Fruit fly (Drosophila melanogaster): ENCODE results near the gene obst-A.
A peak's percentile ranks its signal among the peaks of the same experiment; 100 is the strongest.

obst-A gene

dm6 chrX:20251069-20251468, 11.4 kb downstream of the obst-A start, which contains the start of the genes CG17068 and Rab10 (continued):
- no peak for TF ChIP-seq nau (GFP tag; optimal IDR thresholded peaks at IDR 0.05)
- peak in 1 of 2 experiments; percentile 8 for TF ChIP-seq tll (GFP tag; optimal IDR thresholded peaks at IDR 0.05)
- no peak for TF ChIP-seq tx (GFP tag; optimal IDR thresholded peaks at IDR 0.05)
- TF ChIP-seq sna (GFP tag; IDR thresholded peaks at IDR 0.05; ENCODE audit: partially characterized antibody), result peak; percentile 88
- TF ChIP-seq CG11085 (GFP tag; IDR thresholded peaks at IDR 0.05), result no peak
- TF ChIP-seq CoRest (tag; optimal IDR thresholded peaks at IDR 0.05), result peak; percentile 7
- TF ChIP-seq vvl (GFP tag; IDR thresholded peaks at IDR 0.05), result no peak
- no peak for TF ChIP-seq Fer1 (GFP tag; optimal IDR thresholded peaks at IDR 0.05)
- no peak for TF ChIP-seq CG14965 (GFP tag; optimal IDR thresholded peaks at IDR 0.05; ENCODE audit: borderline replicate concordance)
- TF ChIP-seq CG17912 (GFP tag; optimal IDR thresholded peaks at IDR 0.05), result no peak
- TF ChIP-seq CG1233 (GFP tag; optimal IDR thresholded peaks at IDR 0.05), result no peak
- TF ChIP-seq Xbp1 (GFP tag; optimal IDR thresholded peaks at IDR 0.05), result peak; percentile 14
- no peak for TF ChIP-seq CG9609 (GFP tag; optimal IDR thresholded peaks at IDR 0.05)
- peak; percentile 22 for TF ChIP-seq Myb (GFP tag; optimal IDR thresholded peaks at IDR 0.05)
- peak; percentile 19 for TF ChIP-seq HmgZ (tag; optimal IDR thresholded peaks at IDR 0.05)
- no peak for TF ChIP-seq crc (GFP tag; optimal IDR thresholded peaks at IDR 0.05)
- TF ChIP-seq unc-4 (GFP tag; IDR thresholded peaks at IDR 0.05; ENCODE audit: partially characterized antibody), result peak; percentile 94
- TF ChIP-seq pfk (GFP tag; optimal IDR thresholded peaks at IDR 0.05), result no peak
- no peak for TF ChIP-seq tin (GFP tag; optimal IDR thresholded peaks at IDR 0.05)
- peak; percentile 84 for TF ChIP-seq tna (GFP tag; IDR thresholded peaks at IDR 0.05; ENCODE audit: partially characterized antibody)
- TF ChIP-seq cas (GFP tag; IDR thresholded peaks at IDR 0.05), result no peak
- peak; percentile 0 for TF ChIP-seq scrt (GFP tag; optimal IDR thresholded peaks at IDR 0.05)
- TF ChIP-seq Sox102F (GFP tag; optimal IDR thresholded peaks at IDR 0.05), result no peak
- TF ChIP-seq toy (GFP tag; IDR thresholded peaks at IDR 0.05), result no peak
- no peak for TF ChIP-seq run (tag; optimal IDR thresholded peaks at IDR 0.05)
- TF ChIP-seq tgo (GFP tag; IDR thresholded peaks at IDR 0.05), result no peak
- TF ChIP-seq gfzf (GFP tag; optimal IDR thresholded peaks at IDR 0.05), result peak; percentile 32
- TF ChIP-seq CG8281 (tag; optimal IDR thresholded peaks at IDR 0.05), result no peak
- TF ChIP-seq schlank (tag; optimal IDR thresholded peaks at IDR 0.05), result no peak
- TF ChIP-seq Kr (GFP tag; optimal IDR thresholded peaks at IDR 0.05), result no peak
- TF ChIP-seq Hsf (GFP tag; optimal IDR thresholded peaks at IDR 0.05), result peak; percentile 8
- no peak for TF ChIP-seq Doc2 (GFP tag; IDR thresholded peaks at IDR 0.05)
- no peak for TF ChIP-seq Oli (tag; optimal IDR thresholded peaks at IDR 0.05)
- peak; percentile 46; the same call in 2 of the 3 replicates for TF ChIP-seq row (GFP tag; IDR thresholded peaks at IDR 0.05)
- no peak for TF ChIP-seq sr (GFP tag; IDR thresholded peaks at IDR 0.05)
- TF ChIP-seq CG16815 (GFP tag; optimal IDR thresholded peaks at IDR 0.05), result no peak
- no peak for TF ChIP-seq dmrt99B (tag; optimal IDR thresholded peaks at IDR 0.05)
- TF ChIP-seq CG4730 (GFP tag; IDR thresholded peaks at IDR 0.05), result no peak
- TF ChIP-seq Poxn (GFP tag; IDR thresholded peaks at IDR 0.05), result no peak
- TF ChIP-seq bsh (GFP tag; optimal IDR thresholded peaks at IDR 0.05), result no peak
- no peak for TF ChIP-seq Ets65A (GFP tag)
- TF ChIP-seq CG1832 (GFP tag; optimal IDR thresholded peaks at IDR 0.05), result no peak
- no peak for TF ChIP-seq dysf (GFP tag; IDR thresholded peaks at IDR 0.05)
- no peak for TF ChIP-seq org-1 (GFP tag; optimal IDR thresholded peaks at IDR 0.05)
- no peak for TF ChIP-seq CG18619 (GFP tag; optimal IDR thresholded peaks at IDR 0.05)
- TF ChIP-seq eyg (GFP tag; optimal IDR thresholded peaks at IDR 0.05), result no peak
- TF ChIP-seq CG14667 (GFP tag; IDR thresholded peaks at IDR 0.05), result no peak
- TF ChIP-seq MBD-R2 (GFP tag; IDR thresholded peaks at IDR 0.05), result peak; percentile 63
- TF ChIP-seq shn (GFP tag; optimal IDR thresholded peaks at IDR 0.05), result no peak
- TF ChIP-seq CG31365 (tag; optimal IDR thresholded peaks at IDR 0.05), result no peak
- TF ChIP-seq CG34422 (GFP tag; IDR thresholded peaks at IDR 0.05), result no peak
- no peak for TF ChIP-seq CG8388 (GFP tag; optimal IDR thresholded peaks at IDR 0.05)

All from whole organism, embryonic.